Worm (Caenorhabditis elegans) whole organism, L3 larva: Measurements from ENCODE around the gene Y75B12B.3.
A peak's percentile ranks its signal among the peaks of the same experiment; 100 is the strongest.

Experiments used
- R02D3.7 ChIP-seq: fragments of 150-350 bp; optimal IDR thresholded peaks from 2 replicates; lab custom pipeline; 2014; ENCODE audit warnings: missing biosample characterization, missing genetic modification characterization
- ZK546.5 ChIP-seq: sonication (generic microtip); optimal IDR thresholded peaks from 2 replicates; lab custom pipeline; 2017; ENCODE audit warnings: missing biosample characterization, missing genetic modification characterization
- aly-2 ChIP-seq: fragments of 150-350 bp; optimal IDR thresholded peaks from 2 replicates; lab custom pipeline; 2014; ENCODE audit warnings: missing biosample characterization, missing genetic modification characterization
- ceh-16 ChIP-seq: sonication (generic microtip); optimal IDR thresholded peaks from 2 replicates; lab custom pipeline; 2017; ENCODE audit warnings: missing biosample characterization, missing genetic modification characterization
- ceh-28 ChIP-seq: fragments of 150-350 bp; optimal IDR thresholded peaks from 2 replicates; lab custom pipeline; 2014; ENCODE audit warnings: missing biosample characterization, missing genetic modification reagents, missing genetic modification characterization
- ceh-9 ChIP-seq: sonication (generic microtip); optimal IDR thresholded peaks from 2 replicates; lab custom pipeline; 2018; ENCODE audit warnings: missing biosample characterization, missing genetic modification characterization
- egl-27 ChIP-seq: sonication (generic microtip); optimal IDR thresholded peaks from 4 replicates; lab custom pipeline; 2017; ENCODE audit warnings: missing biosample characterization, missing genetic modification reagents, missing genetic modification characterization
- egl-5 ChIP-seq: fragments of 150-350 bp; optimal IDR thresholded peaks from 2 replicates; lab custom pipeline; 2017; ENCODE audit warnings: missing biosample characterization, missing genetic modification reagents, missing genetic modification characterization, inconsistent platforms
- elt-1 ChIP-seq: fragments of 150-350 bp; optimal IDR thresholded peaks from 2 replicates; lab custom pipeline; 2014; ENCODE audit warnings: missing biosample characterization, missing genetic modification characterization
- elt-2 ChIP-seq: sonication (generic microtip); optimal IDR thresholded peaks from 2 replicates; lab custom pipeline; 2016; ENCODE audit warnings: missing genetic modification reagents, mild to moderate bottlenecking, missing genetic modification characterization, missing compliant biosample characterization
- elt-3 ChIP-seq, 3 experiments: fragments of 150-350 bp in 1 of 3; sonication (generic microtip) in 2 of 3; optimal IDR thresholded peaks; 2 replicates in 2 of 3; 4 replicates in 1 of 3; lab custom pipeline; 2014 to 2017; ENCODE audit warnings: missing biosample characterization in 3 of 3, missing genetic modification characterization in 3 of 3
- fkh-10 ChIP-seq: sonication (generic microtip); optimal IDR thresholded peaks from 2 replicates; lab custom pipeline; 2017; ENCODE audit warnings: missing biosample characterization, missing genetic modification reagents, missing genetic modification characterization
- fkh-2 ChIP-seq: fragments of 150-350 bp; optimal IDR thresholded peaks from 2 replicates; lab custom pipeline; 2014; ENCODE audit warnings: missing biosample characterization, missing genetic modification reagents, missing genetic modification characterization
- lin-15B ChIP-seq: fragments of 150-350 bp; optimal IDR thresholded peaks from 2 replicates; lab custom pipeline; 2014; ENCODE audit warnings: missing biosample characterization, missing genetic modification characterization
- lin-39 ChIP-seq: fragments of 150-350 bp; optimal IDR thresholded peaks from 2 replicates; lab custom pipeline; 2018; ENCODE audit warnings: missing biosample characterization, missing genetic modification reagents, missing genetic modification characterization
- lsy-12 ChIP-seq: sonication (generic microtip); optimal IDR thresholded peaks from 2 replicates; lab custom pipeline; 2016; ENCODE audit warnings: mild to moderate bottlenecking, missing genetic modification characterization, missing compliant biosample characterization
- mml-1 ChIP-seq: fragments of 150-350 bp; sonication (generic microtip); optimal IDR thresholded peaks from 3 replicates; lab custom pipeline; 2014; ENCODE audit warnings: missing biosample characterization, missing genetic modification characterization
- nhr-11 ChIP-seq: fragments of 150-350 bp; optimal IDR thresholded peaks from 2 replicates; lab custom pipeline; 2014; ENCODE audit warnings: missing biosample characterization, missing genetic modification characterization
- nhr-12 ChIP-seq: fragments of 150-350 bp; optimal IDR thresholded peaks from 2 replicates; lab custom pipeline; 2014; ENCODE audit warnings: missing biosample characterization, missing genetic modification characterization
- nhr-25 ChIP-seq: sonication (generic microtip); optimal IDR thresholded peaks from 2 replicates; lab custom pipeline; 2017; ENCODE audit warnings: missing biosample characterization, missing genetic modification characterization
- nhr-28 ChIP-seq: fragments of 150-350 bp; optimal IDR thresholded peaks from 2 replicates; lab custom pipeline; 2014; ENCODE audit warnings: missing biosample characterization, missing genetic modification characterization
- nhr-43 ChIP-seq: sonication (generic microtip); optimal IDR thresholded peaks from 2 replicates; lab custom pipeline; 2016; ENCODE audit warnings: mild to moderate bottlenecking, missing genetic modification characterization, missing compliant biosample characterization; ENCODE audit not compliant: poor library complexity, severe bottlenecking
- nhr-67 ChIP-seq: fragments of 150-350 bp; optimal IDR thresholded peaks from 2 replicates; lab custom pipeline; 2014; ENCODE audit warnings: missing biosample characterization, missing genetic modification characterization
- nhr-76 ChIP-seq: fragments of 150-350 bp; sonication (generic microtip); optimal IDR thresholded peaks from 5 replicates; lab custom pipeline; 2014; ENCODE audit warnings: missing biosample characterization, missing genetic modification characterization
- nhr-77 ChIP-seq: fragments of 150-350 bp; optimal IDR thresholded peaks from 2 replicates; lab custom pipeline; 2014; ENCODE audit warnings: missing biosample characterization, missing genetic modification characterization
- pqm-1 ChIP-seq: fragments of 150-350 bp; optimal IDR thresholded peaks from 2 replicates; lab custom pipeline; 2017; ENCODE audit warnings: missing biosample characterization, missing genetic modification characterization, inconsistent platforms
- skn-1 ChIP-seq: fragments of 150-350 bp; optimal IDR thresholded peaks from 2 replicates; lab custom pipeline; 2014; ENCODE audit warnings: missing biosample characterization, missing genetic modification characterization
- snpc-4 ChIP-seq: fragments of 150-350 bp; optimal IDR thresholded peaks from 2 replicates; lab custom pipeline; 2014; ENCODE audit warnings: missing biosample characterization, missing genetic modification characterization
- tbx-2 ChIP-seq: sonication (generic microtip); optimal IDR thresholded peaks from 2 replicates; lab custom pipeline; 2016; ENCODE audit warnings: mild to moderate bottlenecking, missing genetic modification characterization, missing compliant biosample characterization
- unc-39 ChIP-seq: sonication (generic microtip); optimal IDR thresholded peaks from 4 replicates; lab custom pipeline; 2017; ENCODE audit warnings: missing biosample characterization, missing genetic modification characterization
- unc-62 ChIP-seq: fragments of 150-350 bp; sonication (generic microtip); optimal IDR thresholded peaks from 4 replicates; lab custom pipeline; 2014; ENCODE audit warnings: missing biosample characterization, missing genetic modification reagents, missing genetic modification characterization
- zag-1 ChIP-seq: fragments of 150-350 bp; optimal IDR thresholded peaks from 2 replicates; lab custom pipeline; 2014; ENCODE audit warnings: missing biosample characterization, missing genetic modification characterization
- ztf-4 ChIP-seq: fragments of 150-350 bp; optimal IDR thresholded peaks from 2 replicates; lab custom pipeline; 2014; ENCODE audit warnings: missing biosample characterization, missing genetic modification characterization

The Y75B12B.3 gene

DNA sequence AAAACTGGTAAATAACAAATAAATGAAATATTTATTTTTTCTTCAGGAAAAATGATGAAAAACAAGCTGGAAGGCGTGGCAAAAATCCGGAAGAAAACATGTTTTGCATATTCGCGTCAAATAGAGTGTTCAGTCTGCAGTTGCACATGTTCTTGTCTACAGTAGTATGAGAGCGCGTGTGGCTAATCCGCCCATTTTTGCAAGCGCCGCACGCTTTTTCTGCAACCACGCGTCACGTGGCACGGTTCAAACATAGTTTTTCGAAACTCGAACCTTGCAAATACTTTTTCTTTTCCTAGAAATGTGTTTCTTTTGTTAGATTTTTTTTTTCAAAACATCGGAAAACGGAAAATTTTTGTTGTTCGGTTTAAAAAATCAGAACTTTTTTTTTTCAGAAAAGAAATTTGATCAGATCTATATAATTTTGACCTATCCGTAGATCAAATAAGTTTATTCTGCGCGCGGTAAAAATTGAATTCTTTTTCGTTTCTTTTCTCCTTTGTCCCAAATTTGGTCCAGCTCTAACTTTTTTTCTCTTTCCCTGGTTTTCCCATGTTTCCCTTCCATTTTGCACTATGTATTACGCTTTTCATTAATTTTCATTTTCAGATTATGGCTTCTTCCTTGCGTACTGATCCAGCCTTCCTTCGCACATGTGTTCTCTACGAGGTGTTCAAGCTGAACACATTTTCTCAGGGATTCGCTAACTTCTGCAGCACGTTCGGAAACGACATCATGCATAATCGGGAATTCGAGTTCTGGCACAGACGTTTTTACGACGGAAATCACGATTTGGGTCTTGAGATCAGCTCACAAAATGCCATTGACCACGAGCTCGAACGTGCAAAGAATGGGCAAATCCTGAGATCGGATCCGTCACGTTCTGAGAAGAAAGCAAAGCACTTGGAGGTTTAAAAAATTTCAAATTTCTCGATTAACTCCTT is 1.7 kb downstream of the Y75B12B.3 start, which contains the start of gene Y75B12B.1:
Y75B12B.1 (plus strand) TSS at position 603 of the 944 bp plus-strand sequence.
- no peak for TF ChIP-seq nhr-77 (tag; lab: Kevin White, UChicago)
- TF ChIP-seq elt-1 (tag; lab: Kevin White, UChicago) = no peak
- TF ChIP-seq snpc-4 (tag; lab: Kevin White, UChicago) = no peak
- no peak for TF ChIP-seq ceh-16 (tag; lab: Kevin White, UChicago)
- no peak for TF ChIP-seq nhr-43 (tag; lab: Kevin White, UChicago)
- no peak for TF ChIP-seq pqm-1
- no peak for TF ChIP-seq lsy-12 (tag; lab: Kevin White, UChicago)
- no peak for TF ChIP-seq ceh-9
- TF ChIP-seq, all 47 proteins: peak for 0

DNA sequence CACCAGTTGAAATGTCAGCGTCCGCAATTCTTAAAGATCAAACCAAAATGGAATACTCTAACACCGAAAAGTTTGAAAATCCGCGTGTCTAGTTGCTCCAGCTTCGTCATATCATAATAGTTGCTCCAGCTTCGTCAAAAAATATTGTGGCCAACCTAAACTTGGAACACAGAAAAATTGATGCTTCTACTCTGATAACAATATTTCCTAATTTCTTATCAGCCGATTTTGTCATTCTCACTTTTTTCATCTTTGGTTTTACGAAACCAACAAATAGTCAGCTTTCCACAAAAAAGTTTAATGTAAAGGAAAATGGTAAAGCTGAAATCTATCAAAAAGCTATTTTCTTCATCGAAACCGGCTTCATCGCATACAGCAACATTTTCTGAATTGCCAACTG is 3.7 kb downstream of the Y75B12B.3 start, which contains the start of gene fbxa-84:
fbxa-84 (plus strand) TSS at position 34 of the 400 bp plus-strand sequence.
- TF ChIP-seq fkh-10 (GFP tag; lab: Kevin White, UChicago) (no peak), elt-2 (tag; lab: Kevin White, UChicago) (peak; percentile 54)

DNA sequence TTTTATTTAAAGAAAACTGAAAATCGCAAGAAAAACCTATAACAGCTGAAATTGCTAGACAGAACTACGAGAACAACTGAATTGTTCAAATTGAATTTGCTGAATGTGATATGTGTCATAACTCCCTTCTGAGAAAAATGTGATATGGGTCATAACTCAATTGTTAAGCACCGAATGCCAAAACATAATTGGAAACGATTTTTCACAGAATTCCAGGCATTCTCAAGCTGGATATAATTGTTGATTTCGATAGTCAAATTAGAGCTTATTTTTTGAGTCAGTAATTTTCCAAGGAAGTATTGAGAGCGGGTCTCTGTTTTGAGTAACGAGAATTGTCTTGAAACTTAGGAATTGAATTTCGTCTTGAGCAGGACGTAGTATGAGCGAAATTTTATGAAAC is 4.2 kb downstream of the Y75B12B.3 start:
- peak; percentile 5 for TF ChIP-seq nhr-11 (tag; lab: Kevin White, UChicago)
- no peak for TF ChIP-seq nhr-67 (tag; lab: Kevin White, UChicago)

- TF ChIP-seq nhr-11 (tag; lab: Kevin White, UChicago) (no peak), lsy-12 (tag; lab: Kevin White, UChicago) (no peak), aly-2 (tag; lab: Kevin White, UChicago) (no peak)
Measured at ce11 chrV:15179757-15180156, 6.3 kb downstream of the Y75B12B.3 start, which contains the start of gene T09F5.10. TSS of gene T09F5.10 (plus strand) at chrV:15180057.

- TF ChIP-seq nhr-25 (tag; lab: Kevin White, UChicago) (no peak), elt-2 (tag; lab: Kevin White, UChicago) (peak; percentile 3)
- TF ChIP-seq, all 47 proteins: peak for 1
Measured at ce11 chrV:15175459-15175858, 10.6 kb downstream of the Y75B12B.3 start, which contains the start of gene clec-47. TSS of gene clec-47 (plus strand) at chrV:15175759.

ce11 chrV:15162697-15163096 is 23.4 kb downstream of the Y75B12B.3 start, which contains the start of gene srz-11:
TSS of gene srz-11 (plus strand) at chrV:15163082.
- no peak for TF ChIP-seq nhr-76 (tag; lab: Kevin White, UChicago)
- TF ChIP-seq nhr-11 (tag; lab: Kevin White, UChicago) = peak; percentile 15

- TF ChIP-seq egl-5 (tag; lab: Kevin White, UChicago) = no peak
- no peak for TF ChIP-seq ceh-28 (tag; lab: Kevin White, UChicago)
- TF ChIP-seq lin-15B = no peak
- TF ChIP-seq R02D3.7 = no peak
- TF ChIP-seq nhr-77 (tag; lab: Kevin White, UChicago) = no peak
- TF ChIP-seq unc-39 (tag; lab: Kevin White, UChicago) = no peak
- TF ChIP-seq fkh-2 (tag; lab: Kevin White, UChicago) = no peak
- no peak for TF ChIP-seq snpc-4 (tag; lab: Kevin White, UChicago)
- no peak for TF ChIP-seq ceh-9
- TF ChIP-seq, all 47 proteins: peak for 0
Measured at ce11 chrV:15158691-15159090, 27.4 kb downstream of the Y75B12B.3 start, which contains the start of gene str-45. TSS of gene str-45 (plus strand) at chrV:15158991.

- no peak for TF ChIP-seq elt-1 (tag; lab: Kevin White, UChicago)
- TF ChIP-seq nhr-28 (tag; lab: Kevin White, UChicago) = no peak
- TF ChIP-seq zag-1 (tag; lab: Kevin White, UChicago) = no peak
- TF ChIP-seq ceh-9 = no peak
- TF ChIP-seq unc-62 (GFP tag; lab: Kevin White, UChicago) = no peak
- no peak for TF ChIP-seq lin-39
- no peak for TF ChIP-seq R02D3.7
- no peak for TF ChIP-seq tbx-2 (tag; lab: Kevin White, UChicago)
- no peak for TF ChIP-seq elt-3 (tag; optimal IDR thresholded peaks at IDR 0.05; lab: Kevin White, UChicago)
- no peak for TF ChIP-seq nhr-25 (tag; lab: Kevin White, UChicago)
- TF ChIP-seq ZK546.5 (tag; lab: Kevin White, UChicago) = no peak
- TF ChIP-seq mml-1 (tag; lab: Kevin White, UChicago) = no peak
- no peak for TF ChIP-seq ceh-28 (tag; lab: Kevin White, UChicago)
- TF ChIP-seq skn-1 (tag; lab: Kevin White, UChicago) = no peak
- TF ChIP-seq ztf-4 (tag; lab: Kevin White, UChicago) = no peak
- no peak for TF ChIP-seq egl-27 (tag; lab: Kevin White, UChicago)
- no peak for TF ChIP-seq aly-2 (tag; lab: Kevin White, UChicago)
- TF ChIP-seq nhr-12 (tag; lab: Kevin White, UChicago) = no peak
- TF ChIP-seq, all 47 proteins: peak for 0
Measured at ce11 chrV:15156504-15156903, 29.6 kb downstream of the Y75B12B.3 start.
